Worm (Caenorhabditis elegans): ENCODE results near the gene slc-25A29.
A peak's percentile ranks its signal among the peaks of the same experiment; 100 is the strongest.

slc-25A29 gene

DNA sequence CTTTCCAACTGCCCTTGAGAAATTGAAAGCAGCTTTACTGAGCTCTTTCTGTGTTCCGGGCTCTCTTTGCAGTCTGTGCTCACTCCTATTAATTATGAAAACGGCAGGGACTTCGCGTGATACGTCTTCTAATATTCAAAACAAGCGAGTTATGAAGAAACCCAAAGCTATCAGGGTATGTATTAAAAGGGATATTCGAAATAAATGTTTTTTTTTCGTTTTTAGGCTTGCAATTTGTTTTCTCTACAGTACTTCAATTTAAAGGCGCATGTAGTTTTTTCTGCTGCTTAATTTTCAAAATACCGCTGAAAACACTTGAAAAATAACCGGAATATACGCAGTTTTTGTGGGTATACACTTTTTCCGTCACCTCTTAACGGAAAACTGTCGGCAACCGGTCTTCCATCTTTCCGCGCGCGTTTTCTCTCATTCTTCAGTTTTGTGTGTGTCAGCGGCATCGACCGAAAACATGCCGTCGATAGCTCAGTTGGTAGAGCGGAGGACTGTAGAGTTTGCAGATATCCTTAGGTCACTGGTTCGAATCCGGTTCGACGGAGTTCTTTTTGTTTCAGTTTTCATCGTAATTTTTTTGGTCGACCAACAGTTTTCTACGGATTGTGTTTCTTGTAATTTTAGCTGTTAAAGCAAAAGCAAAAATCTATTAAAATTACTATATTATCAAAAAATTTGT lies 31.2 kb upstream of the slc-25A29 start, which contains the start of gene gasr-8 (continued):
- TF ChIP-seq mes-4 (tag; optimal IDR thresholded peaks at IDR 0.05) (no peak), ama-1 (optimal IDR thresholded peaks at IDR 0.05) (no peak), ama-1 (GFP tag; optimal IDR thresholded peaks at IDR 0.05) (peak in 1 of 2 experiments; percentile 51), madf-3 (GFP tag; IDR thresholded peaks at IDR 0.05) (0 out of 2 replicates have a peak, but pooled peaks have one; percentile 4), ZK185.1 (tag; optimal IDR thresholded peaks at IDR 0.05; ENCODE audit: poor library complexity, severe bottlenecking) (peak; percentile 45), madf-6 (GFP tag; IDR thresholded peaks at IDR 0.05) (peak; percentile 66), dox-1 (GFP tag; IDR thresholded peaks at IDR 0.05) (peak; percentile 45; the same call in 1 of the 2 replicates), ztf-28 (GFP tag; IDR thresholded peaks at IDR 0.05) (no peak), D2030.7 (GFP tag; IDR thresholded peaks at IDR 0.05) (peak; percentile 63), nhr-179 (tag; optimal IDR thresholded peaks at IDR 0.05) (no peak), ztf-22 (GFP tag; optimal IDR thresholded peaks at IDR 0.05) (no peak), F39B2.1 (GFP tag; IDR thresholded peaks at IDR 0.05) (no peak), attf-3 (GFP tag; conservative IDR thresholded peaks at IDR 0.05) (no peak), gei-17 (GFP tag; optimal IDR thresholded peaks at IDR 0.05) (no peak), nhr-80 (tag; optimal IDR thresholded peaks at IDR 0.05) (no peak), Y79H2A.3 (GFP tag; conservative IDR thresholded peaks at IDR 0.05) (no peak), rcor-1 (GFP tag; IDR thresholded peaks at IDR 0.05) (no peak), attf-6 (GFP tag; IDR thresholded peaks at IDR 0.05) (no peak), sea-2 (GFP tag; IDR thresholded peaks at IDR 0.05) (no peak), egrh-3 (GFP tag; IDR thresholded peaks at IDR 0.05) (no peak), hsf-1 (GFP tag; IDR thresholded peaks at IDR 0.05) (peak; percentile 73), xnd-1 (tag; optimal IDR thresholded peaks at IDR 0.05) (peak; percentile 64), dpl-1 (GFP tag; optimal IDR thresholded peaks at IDR 0.05) (no peak), F57A8.1 (GFP tag; optimal IDR thresholded peaks at IDR 0.05) (no peak), hrde-1 (tag; optimal IDR thresholded peaks at IDR 0.05; ENCODE audit: borderline replicate concordance) (no peak), nhr-90 (tag; optimal IDR thresholded peaks at IDR 0.05) (peak; percentile 32), tbp1 (GFP tag; optimal IDR thresholded peaks at IDR 0.05) (peak; percentile 90), unc-130 (GFP tag; optimal IDR thresholded peaks at IDR 0.05) (peak; percentile 8), snpc-3.4 (tag; optimal IDR thresholded peaks at IDR 0.05) (peak; percentile 29), F23B12.7 (tag; optimal IDR thresholded peaks at IDR 0.05; ENCODE audit: insufficient read depth) (peak; percentile 48), aptf-2 (GFP tag; conservative IDR thresholded peaks at IDR 0.05) (no peak), lsl-1 (GFP tag; optimal IDR thresholded peaks at IDR 0.05) (peak; percentile 73), snpc-1.3 (tag; optimal IDR thresholded peaks at IDR 0.05; ENCODE audit: insufficient read depth) (no peak), madf-8 (GFP tag; conservative IDR thresholded peaks at IDR 0.05) (peak; percentile 66), pha-4 (tag; optimal IDR thresholded peaks at IDR 0.05) (no peak), zfh-2 (GFP tag; conservative IDR thresholded peaks at IDR 0.05) (no peak)

DNA sequence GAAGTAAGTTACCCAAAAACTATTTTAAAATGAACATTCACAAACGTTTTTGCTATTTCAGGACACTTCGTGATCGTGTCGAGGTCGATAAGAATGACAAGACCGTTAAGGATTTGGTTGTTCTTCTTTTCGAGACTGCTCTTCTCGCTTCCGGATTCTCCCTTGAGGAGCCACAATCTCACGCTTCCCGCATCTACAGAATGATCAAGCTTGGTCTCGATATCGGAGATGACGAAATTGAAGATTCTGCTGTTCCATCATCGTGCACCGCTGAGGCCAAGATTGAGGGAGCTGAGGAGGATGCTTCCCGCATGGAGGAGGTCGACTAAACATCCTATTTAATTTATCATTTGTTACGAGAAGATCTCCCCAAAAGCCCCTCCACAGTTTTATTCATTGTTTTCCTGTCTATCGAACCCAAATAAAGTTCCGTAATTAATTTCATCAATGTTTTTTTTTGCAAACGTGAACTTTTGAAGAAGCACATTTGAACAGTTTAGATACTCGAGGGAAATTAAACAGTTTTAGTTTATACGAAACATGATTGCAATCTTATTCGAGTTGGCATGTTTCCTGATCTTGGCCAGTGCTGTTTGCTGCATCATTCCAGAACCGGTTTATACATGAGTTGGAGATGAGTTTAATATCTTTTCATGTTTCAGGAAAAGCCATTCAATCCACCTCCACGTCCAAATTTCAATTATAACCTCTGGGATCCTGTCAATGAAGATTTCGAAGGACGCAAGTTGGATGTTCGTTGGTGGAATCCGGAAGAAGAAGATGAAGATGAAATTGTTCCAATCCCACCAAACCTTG lies 30.3 kb upstream of the slc-25A29 start, which contains the start of gene C47E8.11:
TSS of gene C47E8.11 (plus strand) at position 520 of the 816 bp plus-strand sequence.
- TF ChIP-seq nfya-2 (GFP tag; IDR thresholded peaks at IDR 0.05) (peak; percentile 84; the same call in 1 of the 2 replicates), ceh-79 (tag; optimal IDR thresholded peaks at IDR 0.05) (peak; percentile 80), xnd-1 (tag; optimal IDR thresholded peaks at IDR 0.05) (peak; percentile 23), Y53G8AR.9 (GFP tag; conservative IDR thresholded peaks at IDR 0.05) (peak; percentile 68), die-1 (tag; optimal IDR thresholded peaks at IDR 0.05) (peak; percentile 40), athp-1 (tag; optimal IDR thresholded peaks at IDR 0.05) (peak; percentile 41), T07F8.4 (tag; optimal IDR thresholded peaks at IDR 0.05) (peak; percentile 7), F23B12.7 (tag; optimal IDR thresholded peaks at IDR 0.05; ENCODE audit: insufficient read depth) (peak; percentile 44), F49E8.2 (tag; optimal IDR thresholded peaks at IDR 0.05; ENCODE audit: insufficient read depth) (peak; percentile 94), mxl-1 (tag; optimal IDR thresholded peaks at IDR 0.05) (no peak), attf-5 (GFP tag; optimal IDR thresholded peaks at IDR 0.05) (peak; percentile 26), let-607 (tag; optimal IDR thresholded peaks at IDR 0.05) (peak in 1 of 2 experiments; percentile 60), hrde-1 (tag; optimal IDR thresholded peaks at IDR 0.05; ENCODE audit: borderline replicate concordance) (peak; percentile 21)
